Worm (Caenorhabditis elegans): Measurements from ENCODE around the gene K09C6.7.

DNA sequence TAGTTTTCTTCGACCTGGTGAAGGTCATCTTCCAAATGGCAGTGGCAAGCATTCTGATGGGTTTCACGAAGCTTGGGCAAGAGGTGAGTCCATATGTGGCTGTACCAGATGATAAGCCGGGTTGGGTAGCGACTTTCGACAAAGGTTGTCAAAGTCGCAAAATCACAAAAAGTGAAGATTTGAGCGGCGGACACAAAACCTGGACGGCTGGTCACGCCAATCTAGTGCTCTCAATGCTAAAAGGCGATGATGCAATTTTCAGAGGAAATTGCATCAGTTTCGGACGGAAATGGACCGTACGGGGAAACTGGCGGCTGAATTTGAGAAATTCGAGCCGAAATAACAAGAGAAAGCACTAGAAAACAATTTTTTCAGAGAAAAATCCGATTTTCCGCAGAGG, 41.6 kb downstream of the K09C6.7 start:
- TF ChIP-seq unc-39 (tag; optimal IDR thresholded peaks at IDR 0.05) (no peak), snpc-4 (tag; optimal IDR thresholded peaks at IDR 0.05) (no peak), tbx-8 (GFP tag; optimal IDR thresholded peaks at IDR 0.05) (no peak), nhr-28 (tag; optimal IDR thresholded peaks at IDR 0.05) (no peak), sptf-1 (tag; optimal IDR thresholded peaks at IDR 0.05) (no peak), unc-120 (tag; optimal IDR thresholded peaks at IDR 0.05; ENCODE audit: poor library complexity, severe bottlenecking) (no peak), M03D4.4 (tag; optimal IDR thresholded peaks at IDR 0.05) (no peak), mep-1 (tag; optimal IDR thresholded peaks at IDR 0.05) (no peak), lin-13 (tag; optimal IDR thresholded peaks at IDR 0.05) (no peak), elt-3 (tag; optimal IDR thresholded peaks at IDR 0.05) (no peak)

Measured in whole organism, mixed stage, embryonic.